Fruit fly (Drosophila melanogaster) whole organism, embryonic: ENCODE results near the gene Ir94a.

Experiments used
- Abd-B ChIP-seq: fragments of 200-800 bp; sonication (Bioruptor generic); optimal IDR thresholded peaks from 2 replicates; lab custom pipeline; 2018; ENCODE audit warnings: missing biosample characterization, mild to moderate bottlenecking, missing genetic modification characterization, moderate library complexity
- Blimp-1 ChIP-seq: fragments of 200-800 bp; sonication (Bioruptor generic); optimal IDR thresholded peaks from 3 replicates; lab custom pipeline; 2018; ENCODE audit warnings: missing biosample characterization, missing genetic modification characterization, mild to moderate bottlenecking, moderate library complexity, missing genetic modification reagents
- CG12071 ChIP-seq: fragments of 200-800 bp; sonication (Bioruptor generic); optimal IDR thresholded peaks from 3 replicates; lab custom pipeline; 2018; ENCODE audit warnings: missing biosample characterization, mild to moderate bottlenecking, missing genetic modification characterization
- CG12299 ChIP-seq: fragments of 200-800 bp; sonication (Bioruptor generic); optimal IDR thresholded peaks from 2 replicates; lab custom pipeline; 2018; ENCODE audit warnings: missing biosample characterization, mild to moderate bottlenecking, missing genetic modification characterization
- CG15073 ChIP-seq: fragments of 200-800 bp; sonication (Bioruptor generic); optimal IDR thresholded peaks from 2 replicates; lab custom pipeline; 2016; ENCODE audit warnings: missing biosample characterization, missing genetic modification characterization
- CG17361 ChIP-seq: fragments of 200-800 bp; sonication (Bioruptor generic); IDR thresholded peaks from 3 replicates; pipeline ENCODE4 v1.3.6; 2022; ENCODE audit warnings: missing biosample characterization, missing genetic modification characterization
- CG17912 ChIP-seq: fragments of 200-800 bp; sonication (Bioruptor generic); optimal IDR thresholded peaks from 2 replicates; lab custom pipeline; 2018; ENCODE audit warnings: missing biosample characterization, mild to moderate bottlenecking, missing genetic modification characterization
- CG18764 ChIP-seq: fragments of 200-800 bp; sonication (Bioruptor generic); optimal IDR thresholded peaks from 3 replicates; lab custom pipeline; 2016; ENCODE audit warnings: missing biosample characterization, missing genetic modification characterization
- CG34376 ChIP-seq: fragments of 200-800 bp; sonication (Bioruptor generic); optimal IDR thresholded peaks from 2 replicates; lab custom pipeline; 2018; ENCODE audit warnings: missing biosample characterization, mild to moderate bottlenecking, missing genetic modification characterization
- CG4328 ChIP-seq: fragments of 200-800 bp; sonication (Bioruptor generic); optimal IDR thresholded peaks from 3 replicates; lab custom pipeline; 2017; ENCODE audit warnings: missing biosample characterization, missing genetic modification reagents, missing genetic modification characterization
- CG4617 ChIP-seq: fragments of 200-800 bp; sonication (Bioruptor generic); optimal IDR thresholded peaks from 3 replicates; lab custom pipeline; 2016; ENCODE audit warnings: missing biosample characterization, missing genetic modification characterization, borderline replicate concordance
- CG7372 ChIP-seq: fragments of 200-800 bp; sonication (Bioruptor generic); IDR thresholded peaks from 2 replicates; pipeline ENCODE4 v1.3.6; 2022; ENCODE audit warnings: missing biosample characterization, missing genetic modification characterization
- CG7987 ChIP-seq: fragments of 200-800 bp; sonication (Bioruptor generic); optimal IDR thresholded peaks from 2 replicates; lab custom pipeline; 2018; ENCODE audit warnings: missing biosample characterization, mild to moderate bottlenecking, missing genetic modification characterization, moderate library complexity
- CG8924 ChIP-seq: fragments of 200-800 bp; optimal IDR thresholded peaks from 3 replicates; lab custom pipeline; 2019; ENCODE audit warnings: missing biosample characterization, mild to moderate bottlenecking, missing genetic modification characterization, moderate library complexity
- CG9215 ChIP-seq: fragments of 200-800 bp; sonication (Bioruptor generic); IDR thresholded peaks from 2 replicates; pipeline ENCODE4 v1.3.6; 2022; ENCODE audit warnings: missing biosample characterization, missing genetic modification characterization
- CG9727 ChIP-seq: fragments of 200-800 bp; sonication (Bioruptor generic); optimal IDR thresholded peaks from 3 replicates; lab custom pipeline; 2017; ENCODE audit warnings: missing biosample characterization, mild to moderate bottlenecking, missing genetic modification characterization
- D ChIP-seq, 2 experiments: fragments of 200-800 bp in 1 of 2; fragments of >200 bp in 1 of 2; sonication (Bioruptor generic) in 1 of 2; optimal IDR thresholded peaks; 2 replicates in 1 of 2; 3 replicates in 1 of 2; lab custom pipeline; 2017; ENCODE audit warnings: mild to moderate bottlenecking in 1 of 2, missing biosample characterization in 1 of 2, missing genetic modification characterization in 1 of 2, missing genetic modification reagents in 1 of 2
- Dip3 ChIP-seq: fragments of 200-800 bp; sonication (Bioruptor generic); optimal IDR thresholded peaks from 3 replicates; lab custom pipeline; 2016; ENCODE audit warnings: missing biosample characterization, missing genetic modification characterization
- Dp ChIP-seq: fragments of 200-800 bp; sonication (Bioruptor generic); optimal IDR thresholded peaks from 2 replicates; lab custom pipeline; 2018; ENCODE audit warnings: missing biosample characterization, mild to moderate bottlenecking, missing genetic modification characterization, moderate library complexity
- E2f1 ChIP-seq: fragments of 200-800 bp; sonication (Bioruptor generic); IDR thresholded peaks from 2 replicates; pipeline ENCODE4 v1.3.6; 2022; ENCODE audit warnings: missing biosample characterization, missing genetic modification characterization
- Elba2 ChIP-seq: fragments of 200-800 bp; sonication (Bioruptor generic); optimal IDR thresholded peaks from 3 replicates; lab custom pipeline; 2016; ENCODE audit warnings: missing biosample characterization, missing genetic modification characterization
- Ets65A ChIP-seq: fragments of 200-800 bp; sonication (Bioruptor generic); peaks from one replicate; lab custom pipeline; 2016; ENCODE audit warnings: missing biosample characterization, missing genetic modification characterization
- HmgD ChIP-seq: fragments of 200-800 bp; sonication (Bioruptor generic); optimal IDR thresholded peaks from 3 replicates; lab custom pipeline; 2016; ENCODE audit warnings: missing biosample characterization, missing genetic modification characterization
- HmgZ ChIP-seq: fragments of 200-800 bp; sonication (Bioruptor generic); optimal IDR thresholded peaks from 2 replicates; lab custom pipeline; 2018; ENCODE audit warnings: missing biosample characterization, mild to moderate bottlenecking, missing genetic modification characterization
- Hmx ChIP-seq: fragments of 200-800 bp; sonication (Bioruptor generic); optimal IDR thresholded peaks from 2 replicates; lab custom pipeline; 2016; ENCODE audit warnings: missing biosample characterization, missing genetic modification characterization
- Hsf ChIP-seq: fragments of 200-800 bp; sonication (Bioruptor generic); optimal IDR thresholded peaks from 3 replicates; lab custom pipeline; 2016; ENCODE audit warnings: missing biosample characterization, missing genetic modification characterization
- MESR4 ChIP-seq: fragments of 200-800 bp; sonication (Bioruptor generic); optimal IDR thresholded peaks from 2 replicates; lab custom pipeline; 2018; ENCODE audit warnings: missing biosample characterization, mild to moderate bottlenecking, missing genetic modification characterization, moderate library complexity
- Mrtf ChIP-seq: fragments of 200-800 bp; sonication (Bioruptor generic); IDR thresholded peaks from 3 replicates; pipeline ENCODE4 v1.3.6; 2022; ENCODE audit warnings: missing biosample characterization, missing genetic modification characterization
- NC2α ChIP-seq: fragments of 200-800 bp; sonication (Bioruptor generic); optimal IDR thresholded peaks from 2 replicates; lab custom pipeline; 2016; ENCODE audit warnings: missing biosample characterization, missing genetic modification characterization
- Pdp1 ChIP-seq, 2 experiments: fragments of 200-800 bp; sonication (Bioruptor generic); optimal IDR thresholded peaks; 3 replicates each; lab custom pipeline; 2016; ENCODE audit warnings: missing biosample characterization in 2 of 2, missing genetic modification characterization in 2 of 2, mild to moderate bottlenecking in 1 of 2, moderate library complexity in 1 of 2
- Ptx1 ChIP-seq: fragments of 200-800 bp; sonication (Bioruptor generic); IDR thresholded peaks from 2 replicates; pipeline ENCODE4 v1.3.6; 2022; ENCODE audit warnings: missing biosample characterization, missing genetic modification characterization
- Side ChIP-seq: fragments of 200-800 bp; sonication (Bioruptor generic); optimal IDR thresholded peaks from 2 replicates; lab custom pipeline; 2016; ENCODE audit warnings: missing biosample characterization, missing genetic modification characterization
- Ssrp ChIP-seq: fragments of 200-800 bp; sonication (Bioruptor generic); optimal IDR thresholded peaks from 2 replicates; lab custom pipeline; 2018; ENCODE audit warnings: missing biosample characterization, mild to moderate bottlenecking, missing genetic modification characterization, moderate library complexity
- Stat92E ChIP-seq, 3 experiments: fragments of >200 bp in 2 of 3; fragments of 200-800 bp in 1 of 3; sonication (Bioruptor generic) in 1 of 3; optimal IDR thresholded peaks; 2 replicates each; lab custom pipeline; 2017 to 2019; ENCODE audit warnings: missing biosample characterization in 3 of 3, missing genetic modification characterization in 3 of 3, mild to moderate bottlenecking in 1 of 3, moderate library complexity in 1 of 3
- TFAM ChIP-seq: fragments of 200-800 bp; sonication (Bioruptor generic); optimal IDR thresholded peaks from 2 replicates; lab custom pipeline; 2017; ENCODE audit warnings: missing biosample characterization, missing genetic modification characterization, inconsistent platforms
- ab ChIP-seq: fragments of 200-800 bp; sonication (Bioruptor generic); optimal IDR thresholded peaks from 2 replicates; lab custom pipeline; 2016; ENCODE audit warnings: missing biosample characterization, missing genetic modification characterization
- abd-A ChIP-seq: fragments of 200-800 bp; sonication (Bioruptor generic); optimal IDR thresholded peaks from 3 replicates; lab custom pipeline; 2019; ENCODE audit warnings: missing biosample characterization, mild to moderate bottlenecking, missing genetic modification characterization, moderate library complexity
- ac ChIP-seq: fragments of 200-800 bp; sonication (Bioruptor generic); optimal IDR thresholded peaks from 3 replicates; lab custom pipeline; 2017; ENCODE audit warnings: missing biosample characterization, mild to moderate bottlenecking, missing genetic modification characterization
- cg ChIP-seq: fragments of 200-800 bp; sonication (Bioruptor generic); optimal IDR thresholded peaks from 3 replicates; lab custom pipeline; 2019; ENCODE audit warnings: missing biosample characterization, mild to moderate bottlenecking, missing genetic modification characterization, moderate library complexity
- dpn ChIP-seq, 2 experiments: fragments of 200-800 bp; sonication (Bioruptor generic); optimal IDR thresholded peaks; 3 replicates each; lab custom pipeline; 2016; ENCODE audit warnings: missing biosample characterization in 2 of 2, missing genetic modification characterization in 2 of 2
- gsb-n ChIP-seq: fragments of 200-800 bp; sonication (Bioruptor generic); optimal IDR thresholded peaks from 3 replicates; lab custom pipeline; 2018; ENCODE audit warnings: missing biosample characterization, mild to moderate bottlenecking, missing genetic modification characterization
- hkb ChIP-seq, 2 experiments: fragments of 200-800 bp in 1 of 2; fragments of >200 bp in 1 of 2; sonication (Bioruptor generic) in 1 of 2; IDR thresholded peaks in 1 of 2; optimal IDR thresholded peaks in 1 of 2; 2 replicates each; pipeline versions ENCODE4 v1.3.6 to Lab custom; 2017 to 2022; ENCODE audit warnings: missing biosample characterization in 1 of 2, missing genetic modification characterization in 1 of 2
- knrl ChIP-seq: fragments of 200-800 bp; sonication (Bioruptor generic); IDR thresholded peaks from 3 replicates; pipeline ENCODE4 v1.3.6; 2022; ENCODE audit warnings: missing biosample characterization, missing genetic modification characterization; ENCODE audit not compliant: partially characterized antibody
- pho ChIP-seq: fragments of 200-800 bp; sonication (Bioruptor generic); optimal IDR thresholded peaks from 2 replicates; lab custom pipeline; 2016; ENCODE audit warnings: missing biosample characterization, missing genetic modification characterization
- ranshi ChIP-seq: fragments of 200-800 bp; sonication (Bioruptor generic); IDR thresholded peaks from 2 replicates; pipeline ENCODE4 v1.3.6; 2022; ENCODE audit warnings: missing biosample characterization, missing genetic modification characterization
- trh ChIP-seq: fragments of 200-800 bp; sonication (Bioruptor generic); optimal IDR thresholded peaks from 2 replicates; lab custom pipeline; 2016; ENCODE audit warnings: missing biosample characterization, missing genetic modification characterization
- usp ChIP-seq: fragments of >200 bp; optimal IDR thresholded peaks from 2 replicates; lab custom pipeline; 2017; ENCODE audit warnings: missing biosample characterization, missing genetic modification characterization
- vnd ChIP-seq: fragments of 200-800 bp; sonication (Bioruptor generic); IDR thresholded peaks from 3 replicates; pipeline ENCODE4 v1.3.6; 2022; ENCODE audit warnings: missing biosample characterization, missing genetic modification characterization; ENCODE audit not compliant: partially characterized antibody
- yki ChIP-seq: fragments of >200 bp; optimal IDR thresholded peaks from 3 replicates; lab custom pipeline; 2018
- zfh1 ChIP-seq: fragments of 200-800 bp; sonication (Bioruptor generic); IDR thresholded peaks from 3 replicates; pipeline ENCODE4 v1.3.6; 2022; ENCODE audit warnings: missing biosample characterization, missing genetic modification characterization

Ir94a gene

dm6 chr3R:22139113-22139512 lies 25.9 kb downstream of the Ir94a start (continued):
- no peak for TF ChIP-seq Dp (GFP tag; lab: Kevin White, UChicago)
- peak; percentile 65 for TF ChIP-seq Ssrp (tag; lab: Kevin White, UChicago)
- no peak for TF ChIP-seq Elba2 (GFP tag; lab: Kevin White, UChicago)
- TF ChIP-seq knrl = no peak
- no peak for TF ChIP-seq yki
- no peak for TF ChIP-seq ab (GFP tag; lab: Kevin White, UChicago)
- peak; percentile 78 for TF ChIP-seq CG12071 (GFP tag; lab: Kevin White, UChicago)
- TF ChIP-seq gsb-n (tag; lab: Kevin White, UChicago) = peak; percentile 72
- peak; percentile 59 for TF ChIP-seq Hsf (GFP tag; lab: Kevin White, UChicago)
- no peak for TF ChIP-seq CG4617 (GFP tag; lab: Kevin White, UChicago)
- TF ChIP-seq CG18764 (GFP tag; lab: Kevin White, UChicago) = peak; percentile 14
- TF ChIP-seq CG34376 = no peak
- TF ChIP-seq TFAM (GFP tag; lab: Kevin White, UChicago) = no peak
- TF ChIP-seq Side (GFP tag; lab: Kevin White, UChicago) = peak; percentile 54
- TF ChIP-seq HmgZ = peak; percentile 9
- TF ChIP-seq usp = no peak
- TF ChIP-seq NC2α = peak; percentile 3
- no peak for TF ChIP-seq cg
- no peak for TF ChIP-seq Stat92E (GFP tag; optimal IDR thresholded peaks at IDR 0.05; lab: Kevin White, UChicago)
- TF ChIP-seq CG17361 (GFP tag; lab: Robert Waterston, UW) = peak; percentile 70
- no peak for TF ChIP-seq trh
- peak; percentile 50 to 60 for TF ChIP-seq Pdp1 (GFP tag; optimal IDR thresholded peaks at IDR 0.05; lab: Kevin White, UChicago)
- TF ChIP-seq Dip3 (GFP tag; lab: Kevin White, UChicago) = no peak
- no peak for TF ChIP-seq CG12299
- no peak for TF ChIP-seq CG7372
- no peak for TF ChIP-seq MESR4
- no peak for TF ChIP-seq CG9215 (GFP tag; lab: Robert Waterston, UW)
- no peak for TF ChIP-seq vnd (GFP tag; lab: Robert Waterston, UW)
- peak; percentile 1 for TF ChIP-seq Ets65A (GFP tag; lab: Kevin White, UChicago)
- TF ChIP-seq CG15073 (GFP tag; lab: Kevin White, UChicago) = peak; percentile 83
- no peak for TF ChIP-seq CG17912 (GFP tag; lab: Kevin White, UChicago)
- TF ChIP-seq ranshi (GFP tag; lab: Robert Waterston, UW) = peak; percentile 78
- no peak for TF ChIP-seq Hmx (GFP tag; lab: Kevin White, UChicago)
- no peak for TF ChIP-seq pho (GFP tag; lab: Kevin White, UChicago)
- TF ChIP-seq CG7987 = no peak
- TF ChIP-seq E2f1 (GFP tag; lab: Robert Waterston, UW) = peak; percentile 80
- no peak for TF ChIP-seq CG4328
- TF ChIP-seq Abd-B = peak; percentile 43
- peak; percentile 67 for TF ChIP-seq ac (GFP tag; lab: Kevin White, UChicago)
- no peak for TF ChIP-seq abd-A (tag; lab: Kevin White, UChicago)
- TF ChIP-seq dpn (GFP tag; optimal IDR thresholded peaks at IDR 0.05; lab: Kevin White, UChicago) = peak; percentile 42 to 49
- TF ChIP-seq Mrtf (GFP tag; lab: Robert Waterston, UW) = no peak
- peak; percentile 4 for TF ChIP-seq HmgD (GFP tag; lab: Kevin White, UChicago)
- peak; percentile 44 for TF ChIP-seq CG8924 (tag; lab: Kevin White, UChicago)
- TF ChIP-seq CG9727 (GFP tag; lab: Kevin White, UChicago) = peak; percentile 75
- TF ChIP-seq Ptx1 (GFP tag; lab: Robert Waterston, UW) = peak; percentile 70
- TF ChIP-seq D (optimal IDR thresholded peaks at IDR 0.05; lab: Kevin White, UChicago) = no peak
- TF ChIP-seq D (GFP tag; optimal IDR thresholded peaks at IDR 0.05; lab: Kevin White, UChicago) = peak; percentile 69
- no peak for TF ChIP-seq hkb (optimal IDR thresholded peaks at IDR 0.05; lab: Kevin White, UChicago)
- TF ChIP-seq hkb (GFP tag; IDR thresholded peaks at IDR 0.05; lab: Robert Waterston, UW) = peak; percentile 81
- TF ChIP-seq Blimp-1 (GFP tag; lab: Kevin White, UChicago) = peak; percentile 71
- TF ChIP-seq zfh1 (GFP tag; lab: Robert Waterston, UW) = peak; percentile 91
